Worm (Caenorhabditis elegans): ENCODE measurements around the gene tag-281.

tag-281 gene

DNA sequence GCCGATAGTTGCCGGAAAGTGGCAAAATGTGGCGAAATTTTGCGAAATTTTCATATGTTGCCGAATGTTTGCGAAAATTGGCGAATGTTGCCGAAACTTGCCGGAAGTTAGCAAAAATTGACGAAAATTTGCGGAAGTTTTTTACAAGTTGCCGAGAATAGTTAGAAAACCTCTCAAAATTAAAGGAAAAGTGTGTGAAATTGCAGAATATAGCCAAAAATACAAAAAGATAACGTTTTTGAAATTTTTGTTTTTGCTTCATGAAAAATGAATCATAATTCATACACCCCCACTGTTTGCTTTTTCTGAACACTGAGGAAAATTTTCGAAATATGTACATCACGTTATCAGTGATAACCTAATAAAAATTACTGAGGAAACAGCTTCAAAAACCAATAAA lies 22.1 kb downstream of the tag-281 start:
- TF ChIP-seq tbx-8 (GFP tag; optimal IDR thresholded peaks at IDR 0.05) = no peak
- TF ChIP-seq unc-62 (GFP tag; optimal IDR thresholded peaks at IDR 0.05) = no peak
- TF ChIP-seq mab-5 (tag; optimal IDR thresholded peaks at IDR 0.05) = no peak
- TF ChIP-seq hlh-1 (tag; optimal IDR thresholded peaks at IDR 0.05) = no peak
- no peak for TF ChIP-seq ceh-39 (tag; optimal IDR thresholded peaks at IDR 0.05)
- TF ChIP-seq sptf-1 (tag; optimal IDR thresholded peaks at IDR 0.05) = no peak
- TF ChIP-seq snpc-4 (tag; optimal IDR thresholded peaks at IDR 0.05) = no peak
- no peak for TF ChIP-seq ztf-11 (tag; optimal IDR thresholded peaks at IDR 0.05)
- no peak for TF ChIP-seq pha-4 (tag; optimal IDR thresholded peaks at IDR 0.05)
- no peak for TF ChIP-seq nhr-28 (tag; optimal IDR thresholded peaks at IDR 0.05)
- no peak for TF ChIP-seq blmp-1 (tag; optimal IDR thresholded peaks at IDR 0.05)
- no peak for TF ChIP-seq elt-1 (tag; optimal IDR thresholded peaks at IDR 0.05; ENCODE audit: borderline replicate concordance, insufficient read depth)
- TF ChIP-seq ces-1 (GFP tag; optimal IDR thresholded peaks at IDR 0.05) = no peak
- TF ChIP-seq nhr-76 (tag; optimal IDR thresholded peaks at IDR 0.05) = no peak
- TF ChIP-seq ceh-83 (GFP tag; optimal IDR thresholded peaks at IDR 0.05) = no peak
- no peak for TF ChIP-seq lin-32 (GFP tag; optimal IDR thresholded peaks at IDR 0.05)
- no peak for TF ChIP-seq sem-2 (GFP tag; optimal IDR thresholded peaks at IDR 0.05)
- no peak for TF ChIP-seq zip-8 (tag; optimal IDR thresholded peaks at IDR 0.05)
- TF ChIP-seq mls-2 (tag; optimal IDR thresholded peaks at IDR 0.05) = no peak
- TF ChIP-seq nhr-237 (tag; optimal IDR thresholded peaks at IDR 0.05) = no peak

DNA sequence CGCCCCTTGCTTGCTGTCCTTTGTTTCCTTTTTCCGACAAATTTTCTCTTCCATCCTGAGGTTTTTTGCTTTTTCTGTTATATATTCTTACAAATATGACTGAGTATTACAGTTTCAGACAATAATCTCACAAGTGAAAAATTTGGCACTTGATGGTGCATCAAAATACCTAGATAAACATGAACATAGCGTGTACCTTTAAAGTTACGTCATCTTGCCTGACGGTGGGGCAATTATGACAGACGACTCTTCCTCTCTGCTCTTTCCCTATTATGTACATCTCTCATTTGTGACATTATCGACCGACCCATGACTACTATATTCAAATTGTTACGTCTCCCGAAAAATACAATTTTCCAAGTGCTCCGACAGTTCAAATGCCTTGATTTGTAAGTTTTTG lies 23.1 kb downstream of the tag-281 start, which contains the start of gene fbxb-102:
Gene fbxb-102, plus strand, starts transcription at position 301 of the 400 bp plus-strand sequence.
- TF ChIP-seq M03D4.4 (tag; optimal IDR thresholded peaks at IDR 0.05) (no peak), unc-62 (GFP tag; optimal IDR thresholded peaks at IDR 0.05) (no peak), sptf-1 (tag; optimal IDR thresholded peaks at IDR 0.05) (no peak), zip-8 (tag; optimal IDR thresholded peaks at IDR 0.05) (peak; percentile 44), hlh-1 (tag; optimal IDR thresholded peaks at IDR 0.05) (no peak), mab-5 (tag; optimal IDR thresholded peaks at IDR 0.05) (no peak)

DNA sequence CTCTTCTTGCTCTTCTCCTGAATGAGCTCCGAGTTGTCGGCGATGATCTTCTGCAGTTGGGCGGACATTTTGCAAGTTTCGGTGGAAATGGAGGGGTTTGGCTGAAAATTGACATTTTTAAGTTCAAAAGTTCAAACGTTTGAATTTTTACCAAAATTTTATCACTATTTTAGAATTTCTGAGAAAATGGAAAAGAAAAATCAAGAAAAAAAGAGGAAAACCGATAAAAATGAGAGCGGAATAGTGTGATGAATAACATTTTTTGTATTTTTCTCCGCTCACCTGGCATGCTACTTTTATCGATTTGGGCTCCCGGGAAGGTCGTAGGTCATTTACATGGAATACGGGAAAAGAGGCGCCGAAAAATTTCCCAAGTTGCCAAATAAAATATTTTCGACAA lies 25.5 kb downstream of the tag-281 start, which contains the start of gene F15A4.10:
Gene F15A4.10, minus strand, starts transcription at position 101 of the 400 bp plus-strand sequence.
- TF ChIP-seq lin-32 (GFP tag; optimal IDR thresholded peaks at IDR 0.05) = no peak

DNA sequence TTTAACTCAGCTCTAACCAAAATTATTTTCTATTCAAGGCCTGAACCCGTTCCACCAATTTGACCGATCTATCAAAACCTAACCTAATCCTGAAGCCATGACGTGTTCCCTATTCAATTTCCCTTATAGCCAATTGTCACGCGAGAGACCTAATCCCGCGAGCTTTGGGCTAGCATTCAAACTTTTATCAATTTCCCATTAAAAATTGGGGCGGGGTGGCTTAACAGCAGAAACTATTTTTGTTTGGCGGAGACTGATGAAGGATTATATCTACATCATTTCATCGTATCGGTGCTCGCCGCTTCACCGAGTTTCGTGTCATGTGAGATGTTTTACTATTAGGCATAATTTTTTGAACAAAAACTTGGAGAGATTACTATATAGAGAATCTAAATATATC lies 29.2 kb downstream of the tag-281 start:
- TF ChIP-seq ham-2 (GFP tag; optimal IDR thresholded peaks at IDR 0.05) (no peak), pha-4 (tag; optimal IDR thresholded peaks at IDR 0.05) (no peak), nhr-237 (tag; optimal IDR thresholded peaks at IDR 0.05) (no peak), hlh-1 (tag; optimal IDR thresholded peaks at IDR 0.05) (no peak), nhr-28 (tag; optimal IDR thresholded peaks at IDR 0.05) (no peak), nhr-12 (tag; optimal IDR thresholded peaks at IDR 0.05) (no peak), ztf-11 (tag; optimal IDR thresholded peaks at IDR 0.05) (no peak), cnd-1 (tag; optimal IDR thresholded peaks at IDR 0.05) (no peak), nhr-2 (tag; optimal IDR thresholded peaks at IDR 0.05) (no peak), sem-2 (GFP tag; optimal IDR thresholded peaks at IDR 0.05) (no peak), ceh-83 (GFP tag; optimal IDR thresholded peaks at IDR 0.05) (no peak), nhr-76 (tag; optimal IDR thresholded peaks at IDR 0.05) (no peak), mls-2 (tag; optimal IDR thresholded peaks at IDR 0.05) (no peak)

DNA sequence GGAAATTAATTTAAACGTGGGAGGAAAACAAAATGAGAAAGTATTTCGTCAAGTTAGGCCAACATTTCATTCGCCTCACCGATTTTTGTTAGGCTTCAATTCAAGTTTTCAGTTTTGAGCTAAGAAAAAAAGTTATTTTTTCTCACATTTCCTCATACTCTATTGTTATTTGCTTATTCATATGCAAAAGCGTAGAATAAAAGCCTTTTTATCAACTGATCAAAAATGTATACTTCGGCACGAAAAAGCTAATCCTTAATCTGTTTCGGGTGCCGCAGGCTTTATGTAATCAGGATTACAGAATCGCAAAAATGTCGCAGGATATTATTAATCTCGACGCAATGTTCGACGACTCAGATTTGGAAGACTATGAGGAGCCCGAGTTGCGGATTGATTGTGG lies 30.3 kb downstream of the tag-281 start, which contains the start of gene T21B4.15:
Gene T21B4.15, plus strand, starts transcription at position 301 of the 400 bp plus-strand sequence.
- TF ChIP-seq mep-1 (tag; optimal IDR thresholded peaks at IDR 0.05) (no peak), zip-8 (tag; optimal IDR thresholded peaks at IDR 0.05) (no peak), tbx-8 (GFP tag; optimal IDR thresholded peaks at IDR 0.05) (no peak), ham-2 (GFP tag; optimal IDR thresholded peaks at IDR 0.05) (no peak), hlh-1 (tag; optimal IDR thresholded peaks at IDR 0.05) (no peak), nhr-76 (tag; optimal IDR thresholded peaks at IDR 0.05) (no peak), ceh-83 (GFP tag; optimal IDR thresholded peaks at IDR 0.05) (no peak), blmp-1 (tag; optimal IDR thresholded peaks at IDR 0.05) (no peak), sptf-1 (tag; optimal IDR thresholded peaks at IDR 0.05) (no peak), nhr-12 (tag; optimal IDR thresholded peaks at IDR 0.05) (no peak), lin-13 (tag; optimal IDR thresholded peaks at IDR 0.05) (no peak), sem-2 (GFP tag; optimal IDR thresholded peaks at IDR 0.05) (no peak), lin-32 (GFP tag; optimal IDR thresholded peaks at IDR 0.05) (no peak)

DNA sequence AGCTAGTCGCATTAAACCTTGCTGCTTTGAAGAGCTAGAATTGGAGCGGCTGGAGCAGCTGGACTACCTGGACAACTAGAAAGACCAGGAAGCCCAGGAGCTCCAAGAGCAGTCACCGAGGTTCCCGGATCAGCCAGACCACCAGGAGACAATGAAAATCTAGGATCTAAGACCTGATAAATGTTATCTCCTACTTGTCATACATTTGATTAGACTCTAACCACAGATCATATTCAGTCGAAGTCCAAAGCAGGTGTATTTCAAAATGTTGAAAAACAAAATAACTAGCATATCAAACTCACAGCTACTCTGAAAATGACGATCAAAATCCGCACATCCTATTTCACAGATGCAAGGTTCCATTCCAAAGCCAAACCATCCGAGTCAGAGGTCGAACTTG lies 32.4 kb downstream of the tag-281 start, which contains the start of gene srz-6:
Gene srz-6, plus strand, starts transcription at position 301 of the 400 bp plus-strand sequence.
- no peak for TF ChIP-seq bed-3 (GFP tag; optimal IDR thresholded peaks at IDR 0.05)
- TF ChIP-seq unc-39 (tag; optimal IDR thresholded peaks at IDR 0.05) = no peak
- TF ChIP-seq unc-62 (GFP tag; optimal IDR thresholded peaks at IDR 0.05) = no peak
- TF ChIP-seq mab-5 (tag; optimal IDR thresholded peaks at IDR 0.05) = no peak
- TF ChIP-seq hlh-1 (tag; optimal IDR thresholded peaks at IDR 0.05) = no peak
- TF ChIP-seq nhr-28 (tag; optimal IDR thresholded peaks at IDR 0.05) = no peak
- TF ChIP-seq sem-2 (GFP tag; optimal IDR thresholded peaks at IDR 0.05) = no peak
- TF ChIP-seq tbx-8 (GFP tag; optimal IDR thresholded peaks at IDR 0.05) = no peak
- TF ChIP-seq M03D4.4 (tag; optimal IDR thresholded peaks at IDR 0.05) = no peak
- no peak for TF ChIP-seq ham-2 (GFP tag; optimal IDR thresholded peaks at IDR 0.05)
- no peak for TF ChIP-seq nhr-76 (tag; optimal IDR thresholded peaks at IDR 0.05)
- no peak for TF ChIP-seq sptf-1 (tag; optimal IDR thresholded peaks at IDR 0.05)
- no peak for TF ChIP-seq snpc-4 (tag; optimal IDR thresholded peaks at IDR 0.05)
- TF ChIP-seq ceh-83 (GFP tag; optimal IDR thresholded peaks at IDR 0.05) = no peak
- TF ChIP-seq lin-32 (GFP tag; optimal IDR thresholded peaks at IDR 0.05) = no peak
- no peak for TF ChIP-seq lin-13 (tag; optimal IDR thresholded peaks at IDR 0.05)
- no peak for TF ChIP-seq ceh-43 (GFP tag; optimal IDR thresholded peaks at IDR 0.05)
- TF ChIP-seq zip-8 (tag; optimal IDR thresholded peaks at IDR 0.05) = no peak
- TF ChIP-seq nhr-2 (tag; optimal IDR thresholded peaks at IDR 0.05) = no peak
- no peak for TF ChIP-seq ceh-39 (tag; optimal IDR thresholded peaks at IDR 0.05)
